Fruit fly (Drosophila melanogaster): ENCODE results near the gene Smox.

DNA sequence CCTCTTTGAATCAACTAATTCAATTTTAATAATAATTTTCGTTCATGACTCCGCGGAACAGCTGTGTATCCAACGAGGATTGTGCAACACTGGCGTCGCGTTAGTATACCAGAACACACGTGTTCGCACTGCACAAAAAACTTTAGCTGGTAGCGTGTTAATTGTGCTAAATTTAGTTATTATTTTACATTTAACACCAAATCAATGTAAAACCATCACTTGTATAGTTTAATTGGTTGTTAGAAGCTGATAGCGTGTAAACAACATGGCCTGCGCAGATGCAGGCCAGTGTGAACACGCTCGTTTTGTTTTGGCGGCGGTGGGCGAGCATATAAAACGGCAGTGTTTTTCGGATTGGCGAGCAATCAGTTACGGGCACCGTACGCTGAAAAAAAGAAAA, 15.2 kb upstream of the Smox start, which contains the start of the genes Traf6 and GIIIspla2:
- no peak for TF ChIP-seq CG8478 (optimal IDR thresholded peaks at IDR 0.05)
- TF ChIP-seq CTCF (optimal IDR thresholded peaks at IDR 0.05), result no peak
